Worm (Caenorhabditis elegans) whole organism, L3 larva: Measurements from ENCODE around the gene B0286.1.

Experiments used
- daf-12 ChIP-seq: fragments of 150-350 bp; optimal IDR thresholded peaks from 2 replicates; lab custom pipeline; 2014; ENCODE audit warnings: missing biosample characterization, missing genetic modification reagents, missing genetic modification characterization
- pqm-1 ChIP-seq: fragments of 150-350 bp; optimal IDR thresholded peaks from 2 replicates; lab custom pipeline; 2017; ENCODE audit warnings: missing biosample characterization, missing genetic modification characterization, inconsistent platforms
- sea-2 ChIP-seq: fragments of 150-350 bp; sonication (generic microtip); optimal IDR thresholded peaks from 4 replicates; lab custom pipeline; 2014; ENCODE audit warnings: missing biosample characterization, missing genetic modification reagents, missing genetic modification characterization
- skn-1 ChIP-seq: fragments of 150-350 bp; optimal IDR thresholded peaks from 2 replicates; lab custom pipeline; 2014; ENCODE audit warnings: missing biosample characterization, missing genetic modification characterization
- unc-62 ChIP-seq: fragments of 150-350 bp; sonication (generic microtip); optimal IDR thresholded peaks from 4 replicates; lab custom pipeline; 2014; ENCODE audit warnings: missing biosample characterization, missing genetic modification reagents, missing genetic modification characterization

DNA sequence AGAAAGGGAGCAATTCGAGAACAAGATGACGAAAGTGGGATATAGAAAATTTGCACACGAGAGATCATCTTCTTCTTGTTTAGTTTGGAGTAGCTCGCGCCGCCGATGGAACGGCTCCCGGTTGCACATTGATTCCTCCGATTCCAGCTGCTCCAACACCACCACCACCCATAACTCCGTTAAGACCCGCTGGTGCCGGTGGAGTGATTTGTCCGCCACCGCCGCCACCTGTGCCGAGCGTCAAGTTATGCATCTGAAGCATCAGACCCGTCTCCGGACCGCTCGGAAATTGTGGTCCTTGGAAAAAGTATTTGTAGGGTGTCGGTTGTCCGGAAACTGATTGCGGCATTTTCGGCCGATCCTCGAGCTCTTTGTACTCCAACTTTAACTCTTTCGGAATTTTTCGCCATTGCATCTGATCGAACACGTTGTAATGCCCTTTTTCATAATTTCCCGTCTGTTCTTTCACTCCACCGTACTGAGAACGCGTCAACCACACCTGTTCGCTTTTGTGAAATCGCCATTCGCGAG is 5.4 kb upstream of the B0286.1 start:
- TF ChIP-seq skn-1 (tag; lab: Kevin White, UChicago) (no peak), pqm-1 (tag; lab: Kevin White, UChicago) (no peak), sea-2 (GFP tag; lab: Kevin White, UChicago) (no peak), daf-12 (no peak), unc-62 (no peak)
